Worm (Caenorhabditis elegans) whole organism, mixed stage, embryonic: ENCODE results near the gene C23H4.8.
A peak's percentile ranks its signal among the peaks of the same experiment; 100 is the strongest.

Experiments used
- ceh-83 ChIP-seq: fragments of 200-800 bp; sonication (Bioruptor generic); optimal IDR thresholded peaks from 2 replicates; lab custom pipeline; 2018; ENCODE audit warnings: mild to moderate bottlenecking, missing genetic modification characterization, missing compliant biosample characterization
- elt-3 ChIP-seq: fragments of 150-350 bp; optimal IDR thresholded peaks from 2 replicates; lab custom pipeline; 2014; ENCODE audit warnings: missing biosample characterization, missing genetic modification characterization
- hlh-1 ChIP-seq: fragments of 150-350 bp; optimal IDR thresholded peaks from 2 replicates; lab custom pipeline; 2014; ENCODE audit warnings: missing biosample characterization, missing genetic modification reagents, missing genetic modification characterization
- lin-13 ChIP-seq: fragments of 150-350 bp; optimal IDR thresholded peaks from 2 replicates; lab custom pipeline; 2014; ENCODE audit warnings: missing biosample characterization, missing genetic modification characterization
- pha-4 ChIP-seq: fragments of 150-350 bp; optimal IDR thresholded peaks from 2 replicates; lab custom pipeline; 2018; ENCODE audit warnings: missing biosample characterization, missing genetic modification reagents, missing genetic modification characterization
- tbx-8 ChIP-seq: fragments of 200-800 bp; sonication (Bioruptor generic); optimal IDR thresholded peaks from 2 replicates; lab custom pipeline; 2018; ENCODE audit warnings: mild to moderate bottlenecking, missing genetic modification characterization, moderate library complexity, missing compliant biosample characterization
- unc-39 ChIP-seq: fragments of 150-350 bp; optimal IDR thresholded peaks from 2 replicates; lab custom pipeline; 2014; ENCODE audit warnings: missing biosample characterization, missing genetic modification characterization
- unc-62 ChIP-seq: fragments of 150-350 bp; optimal IDR thresholded peaks from 2 replicates; lab custom pipeline; 2014; ENCODE audit warnings: missing biosample characterization, missing genetic modification reagents, missing genetic modification characterization
- ztf-11 ChIP-seq: fragments of 150-350 bp; optimal IDR thresholded peaks from 2 replicates; lab custom pipeline; 2014; ENCODE audit warnings: missing biosample characterization, missing genetic modification characterization

ce11 chrX:12174686-12175404, 42.2 kb upstream of the C23H4.8 start:
- TF ChIP-seq ztf-11 (no peak), unc-39 (tag; lab: Kevin White, UChicago) (no peak), lin-13 (tag; lab: Kevin White, UChicago) (no peak), hlh-1 (tag; lab: Kevin White, UChicago) (no peak), tbx-8 (GFP tag; lab: Kevin White, UChicago) (no peak), elt-3 (tag; lab: Kevin White, UChicago) (no peak), unc-62 (GFP tag; lab: Kevin White, UChicago) (no peak), pha-4 (tag; lab: Kevin White, UChicago) (peak; percentile 23), ceh-83 (no peak)
